Fruit fly (Drosophila melanogaster): ENCODE measurements around the gene ca.

Gene ca

dm6 chr3R:29762297-29762696, 44.3 kb upstream of the ca start:
- TF ChIP-seq CG15336 (GFP tag; IDR thresholded peaks at IDR 0.05) (no peak), fd85E (GFP tag; optimal IDR thresholded peaks at IDR 0.05) (no peak), CG16779 (tag; optimal IDR thresholded peaks at IDR 0.05) (no peak), Sox15 (GFP tag; optimal IDR thresholded peaks at IDR 0.05) (peak; percentile 49), CG9139 (GFP tag; optimal IDR thresholded peaks at IDR 0.05) (no peak), CG34406 (GFP tag; optimal IDR thresholded peaks at IDR 0.05) (peak; percentile 43), CG6792 (GFP tag; optimal IDR thresholded peaks at IDR 0.05) (peak; percentile 39), Smox (GFP tag; optimal IDR thresholded peaks at IDR 0.05) (peak; percentile 73), CG11294 (GFP tag; IDR thresholded peaks at IDR 0.05) (no peak), CG4318 (GFP tag; optimal IDR thresholded peaks at IDR 0.05) (peak; percentile 21), svp (GFP tag) (peak; percentile 89), Sox14 (GFP tag; optimal IDR thresholded peaks at IDR 0.05) (no peak), CG3032 (tag; optimal IDR thresholded peaks at IDR 0.05) (peak; percentile 26), CG3919 (GFP tag; optimal IDR thresholded peaks at IDR 0.05) (peak; percentile 65), Ets21C (GFP tag; optimal IDR thresholded peaks at IDR 0.05) (peak; percentile 51), CG10669 (GFP tag; optimal IDR thresholded peaks at IDR 0.05) (peak; percentile 42), pdm3 (GFP tag; optimal IDR thresholded peaks at IDR 0.05) (peak; percentile 38), Ets96B (tag; optimal IDR thresholded peaks at IDR 0.05) (peak; percentile 39), CG7368 (GFP tag; optimal IDR thresholded peaks at IDR 0.05) (no peak), topi (GFP tag; optimal IDR thresholded peaks at IDR 0.05) (peak; percentile 75), CG11902 (GFP tag; optimal IDR thresholded peaks at IDR 0.05) (peak; percentile 41), Gug (GFP tag; IDR thresholded peaks at IDR 0.05) (no peak), Eip75B (GFP tag; optimal IDR thresholded peaks at IDR 0.05) (peak; percentile 71), Hr39 (GFP tag; optimal IDR thresholded peaks at IDR 0.05) (peak; percentile 53), Sox102F (GFP tag; optimal IDR thresholded peaks at IDR 0.05) (peak; percentile 37), CG8319 (GFP tag; optimal IDR thresholded peaks at IDR 0.05) (peak; percentile 51), CG10631 (GFP tag; optimal IDR thresholded peaks at IDR 0.05) (peak; percentile 8), CG1621 (tag; optimal IDR thresholded peaks at IDR 0.05) (no peak), vri (GFP tag; optimal IDR thresholded peaks at IDR 0.05) (no peak), CG32006 (GFP tag; optimal IDR thresholded peaks at IDR 0.05) (peak; percentile 55), CG31627 (GFP tag; optimal IDR thresholded peaks at IDR 0.05) (peak; percentile 56), CG6276 (GFP tag; optimal IDR thresholded peaks at IDR 0.05) (no peak), dsx (GFP tag; optimal IDR thresholded peaks at IDR 0.05; ENCODE audit: poor library complexity, severe bottlenecking) (no peak), CG8632 (GFP tag; optimal IDR thresholded peaks at IDR 0.05) (peak; percentile 46), achi (GFP tag; optimal IDR thresholded peaks at IDR 0.05) (peak; percentile 50), CG6854 (GFP tag; optimal IDR thresholded peaks at IDR 0.05) (no peak), spab (GFP tag; optimal IDR thresholded peaks at IDR 0.05) (peak; percentile 29), Met (GFP tag; optimal IDR thresholded peaks at IDR 0.05) (peak; percentile 75), lz (GFP tag; optimal IDR thresholded peaks at IDR 0.05) (peak; percentile 67), Blimp-1 (GFP tag; optimal IDR thresholded peaks at IDR 0.05) (peak; percentile 7), Eip78C (GFP tag) (peak; percentile 91), eg (GFP tag; IDR thresholded peaks at IDR 0.05) (no peak), Hr38 (GFP tag; optimal IDR thresholded peaks at IDR 0.05) (no peak), acj6 (GFP tag; optimal IDR thresholded peaks at IDR 0.05) (peak; percentile 52), cyc (GFP tag; optimal IDR thresholded peaks at IDR 0.05) (peak; percentile 62), Lpt (GFP tag; optimal IDR thresholded peaks at IDR 0.05) (peak; percentile 17), Hr4 (GFP tag; optimal IDR thresholded peaks at IDR 0.05) (peak; percentile 34), CG6163 (GFP tag; IDR thresholded peaks at IDR 0.05) (peak; percentile 62), fd59A (GFP tag; optimal IDR thresholded peaks at IDR 0.05) (no peak), ss (GFP tag; optimal IDR thresholded peaks at IDR 0.05) (peak in 1 of 2 experiments; percentile 43), OdsH (GFP tag; optimal IDR thresholded peaks at IDR 0.05) (peak; percentile 57), CG11762 (GFP tag; optimal IDR thresholded peaks at IDR 0.05; ENCODE audit: insufficient read depth) (peak; percentile 19), CG8119 (GFP tag; IDR thresholded peaks at IDR 0.05) (0 out of 3 replicates have a peak, but pooled peaks have one; percentile 15)
